Worm (Caenorhabditis elegans) whole organism, mixed stage, embryonic: ENCODE measurements around the gene T02G5.15.

Source experiments
- lin-32 ChIP-seq: fragments of 200-800 bp; sonication (Bioruptor generic); optimal IDR thresholded peaks from 2 replicates; lab custom pipeline; 2018; ENCODE audit warnings: mild to moderate bottlenecking, missing genetic modification characterization, missing compliant biosample characterization
- nhr-12 ChIP-seq: fragments of 150-350 bp; optimal IDR thresholded peaks from 2 replicates; lab custom pipeline; 2014; ENCODE audit warnings: missing biosample characterization, missing genetic modification characterization
- pha-4 ChIP-seq: fragments of 150-350 bp; optimal IDR thresholded peaks from 2 replicates; lab custom pipeline; 2018; ENCODE audit warnings: missing biosample characterization, missing genetic modification reagents, missing genetic modification characterization

DNA sequence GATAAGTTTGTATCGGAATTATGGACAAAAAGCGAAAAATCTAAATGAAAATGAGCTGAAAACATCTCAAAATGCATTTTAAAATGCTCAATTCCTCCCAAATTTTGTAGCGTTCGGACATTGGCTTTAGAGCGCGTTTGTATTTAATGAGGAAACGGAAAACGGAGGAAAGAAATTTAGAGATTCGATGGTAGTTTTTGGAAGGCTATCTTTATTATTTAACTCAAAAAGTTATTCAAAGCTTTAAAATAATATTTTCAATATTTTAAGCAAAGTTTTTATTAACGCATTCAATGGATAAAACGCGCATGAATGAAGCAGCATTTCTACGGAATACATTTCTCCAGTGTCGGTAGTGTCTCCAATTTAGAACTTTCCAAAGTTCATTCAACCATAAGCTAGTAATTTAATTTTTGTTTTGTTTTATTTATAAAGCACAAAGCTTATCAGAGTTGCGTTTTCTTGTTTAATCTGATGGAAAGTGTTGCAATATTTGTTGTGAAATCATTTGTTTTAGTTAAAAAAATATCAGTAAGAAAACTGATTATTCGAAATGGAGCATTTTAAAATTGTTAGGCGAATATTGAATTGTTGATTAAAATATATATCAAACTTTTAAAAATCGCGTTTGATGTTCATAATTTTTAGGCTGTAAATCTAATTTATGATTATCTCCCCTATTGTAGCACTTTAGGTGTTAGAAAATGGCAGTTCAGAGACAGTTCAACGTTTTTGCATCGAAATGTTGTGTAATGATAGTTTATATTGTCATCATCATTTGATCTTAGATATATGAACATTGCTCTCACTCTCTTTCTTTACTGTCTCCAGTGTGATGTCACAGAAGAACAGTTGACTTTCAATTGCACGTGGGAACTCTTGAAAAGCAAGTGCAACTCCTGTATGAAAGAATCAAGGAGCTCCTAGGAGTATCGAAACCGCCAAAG, 11.3 kb upstream of the T02G5.15 start:
- TF ChIP-seq pha-4 (tag; lab: Kevin White, UChicago) (no peak), lin-32 (GFP tag; lab: Kevin White, UChicago) (no peak), nhr-12 (tag; lab: Kevin White, UChicago) (no peak)
